Worm (Caenorhabditis elegans) whole organism, midembryonic: ENCODE data around the gene CD4.8.

ENCODE experiments used
- T22C8.4 ChIP-seq: fragments of 200-800 bp; sonication (Bioruptor generic); IDR thresholded peaks from 2 replicates; pipeline ENCODE4 v1.3.6; 2022; ENCODE audit warnings: missing genetic modification characterization, missing compliant biosample characterization
- cog-1 ChIP-seq: sonication (generic microtip); optimal IDR thresholded peaks from 2 replicates; lab custom pipeline; 2016; ENCODE audit warnings: missing genetic modification characterization, missing compliant biosample characterization
- flt-1 ChIP-seq: fragments of 200-800 bp; sonication (Bioruptor generic); IDR thresholded peaks from 2 replicates; pipeline ENCODE4 v1.3.6; 2022; ENCODE audit warnings: missing genetic modification characterization, missing compliant biosample characterization
- klf-2 ChIP-seq: fragments of 200-800 bp; sonication (Bioruptor generic); conservative IDR thresholded peaks from 2 replicates; pipeline ENCODE4 v1.3.6; 2022; ENCODE audit warnings: missing genetic modification reagents, missing genetic modification characterization, missing compliant biosample characterization
- med-1 ChIP-seq: sonication (generic microtip); optimal IDR thresholded peaks from 2 replicates; lab custom pipeline; 2017; ENCODE audit warnings: missing genetic modification characterization, mild to moderate bottlenecking, missing compliant biosample characterization, antibody characterized with exemption, missing genetic modification reagents; ENCODE audit not compliant: insufficient read depth
- ref-1 ChIP-seq: fragments of 200-800 bp; sonication (Bioruptor generic); conservative IDR thresholded peaks from 2 replicates; pipeline ENCODE4 v1.3.6; 2022; ENCODE audit warnings: missing genetic modification reagents, missing genetic modification characterization, missing compliant biosample characterization
- tab-1 ChIP-seq: fragments of 200-800 bp; sonication (Bioruptor generic); IDR thresholded peaks from 2 replicates; pipeline ENCODE4 v1.3.6; 2022; ENCODE audit warnings: missing genetic modification characterization, missing compliant biosample characterization
- ztf-23 ChIP-seq: fragments of 200-800 bp; sonication (Bioruptor generic); IDR thresholded peaks from 2 replicates; pipeline ENCODE4 v1.3.6; 2022; ENCODE audit warnings: missing genetic modification reagents, missing genetic modification characterization, missing compliant biosample characterization
- ztf-29 ChIP-seq: fragments of 200-800 bp; sonication (Bioruptor generic); IDR thresholded peaks from 2 replicates; pipeline ENCODE4 v1.3.6; 2022; ENCODE audit warnings: missing genetic modification reagents, missing genetic modification characterization, missing compliant biosample characterization

CD4.8 gene

ce11 chrV:5570433-5570832, 30.7 kb downstream of the CD4.8 start, which contains the start of gene glb-6:
Gene glb-6 (minus strand): TSS chrV:5570533.
- TF ChIP-seq T22C8.4 (no peak), med-1 (GFP tag; lab: Kevin White, UChicago) (no peak), cog-1 (no peak), klf-2 (GFP tag; lab: Robert Waterston, UW) (no peak), ztf-23 (GFP tag; lab: Robert Waterston, UW) (no peak), ztf-29 (GFP tag; lab: Robert Waterston, UW) (no peak), ref-1 (no peak), tab-1 (GFP tag; lab: Robert Waterston, UW) (no peak), flt-1 (no peak)

- TF ChIP-seq cog-1 (no peak), tab-1 (GFP tag; lab: Robert Waterston, UW) (no peak), klf-2 (GFP tag; lab: Robert Waterston, UW) (no peak)
These were observed 34.0 kb downstream of the CD4.8 start, which contains the start of gene C18C4.7 for ce11 chrV:5567119-5567518. Gene C18C4.7 (minus strand): TSS chrV:5567219.

ce11 chrV:5559882-5560281, 41.3 kb downstream of the CD4.8 start:
- TF ChIP-seq flt-1 = no peak
- TF ChIP-seq cog-1 = no peak
- TF ChIP-seq T22C8.4 = no peak
- no peak for TF ChIP-seq med-1 (GFP tag; lab: Kevin White, UChicago)
- no peak for TF ChIP-seq ztf-23 (GFP tag; lab: Robert Waterston, UW)
- TF ChIP-seq ref-1 = no peak
- no peak for TF ChIP-seq ztf-29 (GFP tag; lab: Robert Waterston, UW)
- TF ChIP-seq klf-2 (GFP tag; lab: Robert Waterston, UW) = no peak
- TF ChIP-seq tab-1 (GFP tag; lab: Robert Waterston, UW) = no peak

ce11 chrV:5558590-5558989, 42.6 kb downstream of the CD4.8 start, which contains the start of gene glb-5:
Gene glb-5 (plus strand): TSS chrV:5558890.
- TF ChIP-seq ztf-29 (GFP tag; lab: Robert Waterston, UW) (no peak), cog-1 (no peak), flt-1 (no peak), tab-1 (GFP tag; lab: Robert Waterston, UW) (no peak), med-1 (GFP tag; lab: Kevin White, UChicago) (no peak), klf-2 (GFP tag; lab: Robert Waterston, UW) (no peak), ztf-23 (GFP tag; lab: Robert Waterston, UW) (no peak), ref-1 (no peak), T22C8.4 (no peak)
